Worm (Caenorhabditis elegans) whole organism, L4 larva: Measurements from ENCODE around the gene mlk-1.

Experiments
- D1046.2 ChIP-seq: fragments of 200-800 bp; sonication (Bioruptor generic); IDR thresholded peaks from 2 replicates; pipeline ENCODE4 v1.3.6; 2022; ENCODE audit warnings: missing genetic modification characterization, missing compliant biosample characterization
- R02D3.7 ChIP-seq: fragments of 150-350 bp; sonication (generic microtip); optimal IDR thresholded peaks from 3 replicates; lab custom pipeline; 2014; ENCODE audit warnings: missing biosample characterization, missing genetic modification characterization
- T20F7.1 ChIP-seq: fragments of 200-800 bp; sonication (Bioruptor generic); optimal IDR thresholded peaks from 2 replicates; lab custom pipeline; 2018; ENCODE audit warnings: mild to moderate bottlenecking, missing genetic modification characterization, missing compliant biosample characterization
- Y105C5A.15 ChIP-seq: fragments of 200-800 bp; sonication (Bioruptor generic); IDR thresholded peaks from 2 replicates; pipeline ENCODE4 v1.3.6; 2022; ENCODE audit warnings: missing genetic modification characterization, missing compliant biosample characterization
- Y5F2A.4 ChIP-seq: fragments of 200-800 bp; sonication (Bioruptor generic); optimal IDR thresholded peaks from 2 replicates; lab custom pipeline; 2018; ENCODE audit warnings: mild to moderate bottlenecking, missing genetic modification characterization, missing compliant biosample characterization
- ama-1 ChIP-seq: fragments of 150-350 bp; optimal IDR thresholded peaks from 2 replicates; lab custom pipeline; 2014; ENCODE audit warnings: inconsistent platforms, mixed read lengths
- arid-1 ChIP-seq: fragments of 200-800 bp; sonication (Bioruptor generic); conservative IDR thresholded peaks from 2 replicates; pipeline ENCODE4 v1.3.6; 2022; ENCODE audit warnings: missing genetic modification reagents, missing genetic modification characterization, missing compliant biosample characterization
- attf-4 ChIP-seq: sonication (generic microtip); optimal IDR thresholded peaks from 3 replicates; lab custom pipeline; 2017; ENCODE audit warnings: missing biosample characterization, missing genetic modification characterization
- ceh-28 ChIP-seq: fragments of 150-350 bp; optimal IDR thresholded peaks from 2 replicates; lab custom pipeline; 2014; ENCODE audit warnings: missing biosample characterization, missing genetic modification reagents, missing genetic modification characterization
- ceh-44 ChIP-seq: fragments of 200-800 bp; sonication (Bioruptor generic); IDR thresholded peaks from 2 replicates; pipeline ENCODE4 v1.3.6; 2022; ENCODE audit warnings: missing genetic modification reagents, missing genetic modification characterization, missing compliant biosample characterization
- ceh-62 ChIP-seq: sonication (generic microtip); optimal IDR thresholded peaks from 2 replicates; lab custom pipeline; 2017; ENCODE audit warnings: missing biosample characterization, missing genetic modification characterization
- ctbp-1 ChIP-seq: fragments of 200-800 bp; sonication (Bioruptor generic); IDR thresholded peaks from 2 replicates; pipeline ENCODE4 v1.3.6; 2022; ENCODE audit warnings: missing genetic modification reagents, missing genetic modification characterization, missing compliant biosample characterization
- daf-19 ChIP-seq: fragments of 200-800 bp; sonication (Bioruptor generic); conservative IDR thresholded peaks from 2 replicates; pipeline ENCODE4 v1.3.6; 2022; ENCODE audit warnings: missing genetic modification characterization, missing compliant biosample characterization
- dmd-6 ChIP-seq: fragments of 200-800 bp; sonication (Bioruptor generic); IDR thresholded peaks from 2 replicates; pipeline ENCODE4 v1.3.6; 2022; ENCODE audit warnings: missing genetic modification reagents, missing genetic modification characterization, missing compliant biosample characterization
- dpl-1 ChIP-seq: fragments of 150-350 bp; optimal IDR thresholded peaks from 2 replicates; lab custom pipeline; 2014; ENCODE audit warnings: missing biosample characterization, missing genetic modification reagents, missing genetic modification characterization
- duxl-1 ChIP-seq: sonication (generic microtip); optimal IDR thresholded peaks from 2 replicates; lab custom pipeline; 2016; ENCODE audit warnings: mild to moderate bottlenecking, missing genetic modification characterization, moderate library complexity, missing compliant biosample characterization; ENCODE audit not compliant: poor library complexity
- fkh-10 ChIP-seq: fragments of 150-350 bp; optimal IDR thresholded peaks from 2 replicates; lab custom pipeline; 2014; ENCODE audit warnings: missing biosample characterization, missing genetic modification reagents, missing genetic modification characterization
- hif-1 ChIP-seq, 2 experiments: sonication (generic microtip); optimal IDR thresholded peaks; 2 replicates each; lab custom pipeline; 2016 to 2017; ENCODE audit warnings: missing compliant biosample characterization in 2 of 2, missing genetic modification characterization in 2 of 2, missing genetic modification reagents in 2 of 2, missing genotype in 2 of 2, mild to moderate bottlenecking in 1 of 2
- hlh-11 ChIP-seq: fragments of 200-800 bp; sonication (Bioruptor generic); optimal IDR thresholded peaks from 2 replicates; lab custom pipeline; 2018; ENCODE audit warnings: mild to moderate bottlenecking, missing genetic modification characterization, missing compliant biosample characterization
- hlh-30 ChIP-seq: sonication (generic microtip); optimal IDR thresholded peaks from 2 replicates; lab custom pipeline; 2017; ENCODE audit warnings: antibody characterized with exemption, mild to moderate bottlenecking, missing genetic modification characterization, missing compliant biosample characterization; ENCODE audit not compliant: insufficient read depth
- lin-39 ChIP-seq: fragments of 150-350 bp; optimal IDR thresholded peaks from 2 replicates; lab custom pipeline; 2014; ENCODE audit warnings: missing biosample characterization, missing genetic modification reagents, missing genetic modification characterization
- madf-9 ChIP-seq: fragments of 200-800 bp; sonication (Bioruptor generic); conservative IDR thresholded peaks from 2 replicates; pipeline ENCODE4 v1.3.6; 2022; ENCODE audit warnings: missing genetic modification reagents, missing genetic modification characterization, missing compliant biosample characterization
- mdt-29 ChIP-seq: fragments of 200-800 bp; sonication (Bioruptor generic); IDR thresholded peaks from 2 replicates; pipeline ENCODE4 v1.3.6; 2022; ENCODE audit warnings: missing genetic modification reagents, missing genetic modification characterization, missing compliant biosample characterization
- mep-1 ChIP-seq: fragments of 150-350 bp; sonication (generic microtip); optimal IDR thresholded peaks from 3 replicates; lab custom pipeline; 2014; ENCODE audit warnings: missing biosample characterization, missing genetic modification characterization
- nhr-10 ChIP-seq: fragments of 150-350 bp; optimal IDR thresholded peaks from 2 replicates; lab custom pipeline; 2014; ENCODE audit warnings: missing biosample characterization, missing genetic modification characterization
- nhr-102 ChIP-seq: sonication (generic microtip); optimal IDR thresholded peaks from 2 replicates; lab custom pipeline; 2016; ENCODE audit warnings: mild to moderate bottlenecking, missing genetic modification characterization, moderate library complexity, missing compliant biosample characterization
- pha-4 ChIP-seq, 2 experiments: fragments of 150-350 bp in 1 of 2; fragments of 200-800 bp in 1 of 2; sonication (Bioruptor generic) in 1 of 2; IDR thresholded peaks in 1 of 2; optimal IDR thresholded peaks in 1 of 2; 2 replicates each; pipeline versions ENCODE4 v1.3.6 to Lab custom; 2014 to 2022; ENCODE audit warnings: missing genetic modification characterization in 2 of 2, missing genetic modification reagents in 2 of 2, missing biosample characterization in 1 of 2, missing compliant biosample characterization in 1 of 2
- php-3 ChIP-seq: fragments of 200-800 bp; sonication (Bioruptor generic); IDR thresholded peaks from 2 replicates; pipeline ENCODE4 v1.3.6; 2022; ENCODE audit warnings: missing genetic modification reagents, missing genetic modification characterization, missing compliant biosample characterization
- rbr-2 ChIP-seq: sonication (generic microtip); optimal IDR thresholded peaks from 2 replicates; lab custom pipeline; 2016; ENCODE audit warnings: missing genotype, missing genetic modification characterization, missing compliant biosample characterization
- snpc-1.2 ChIP-seq: fragments of 200-800 bp; sonication (Bioruptor generic); IDR thresholded peaks from 2 replicates; pipeline ENCODE4 v1.3.6; 2022; ENCODE audit warnings: missing genetic modification reagents, missing genetic modification characterization, missing compliant biosample characterization
- unc-39 ChIP-seq: sonication (generic microtip); optimal IDR thresholded peaks from 2 replicates; lab custom pipeline; 2017; ENCODE audit warnings: missing biosample characterization, missing genetic modification characterization
- unc-62 ChIP-seq, 3 experiments: fragments of 150-350 bp in 1 of 3; sonication (generic microtip); optimal IDR thresholded peaks in 2 of 3; peaks in 1 of 3; 1 replicate in 1 of 3; 2 replicates in 2 of 3; lab custom pipeline; 2014 to 2017; ENCODE audit warnings: missing biosample characterization in 3 of 3, missing genetic modification characterization in 3 of 3, missing genetic modification reagents in 3 of 3, missing genotype in 1 of 3
- zfp-3 ChIP-seq: fragments of 200-800 bp; sonication (Bioruptor generic); conservative IDR thresholded peaks from 2 replicates; pipeline ENCODE4 v1.3.6; 2022; ENCODE audit warnings: missing genetic modification reagents, missing genetic modification characterization, missing compliant biosample characterization
- ztf-11 ChIP-seq: fragments of 150-350 bp; optimal IDR thresholded peaks from 2 replicates; lab custom pipeline; 2014; ENCODE audit warnings: missing biosample characterization, missing genetic modification characterization

The mlk-1 gene

DNA sequence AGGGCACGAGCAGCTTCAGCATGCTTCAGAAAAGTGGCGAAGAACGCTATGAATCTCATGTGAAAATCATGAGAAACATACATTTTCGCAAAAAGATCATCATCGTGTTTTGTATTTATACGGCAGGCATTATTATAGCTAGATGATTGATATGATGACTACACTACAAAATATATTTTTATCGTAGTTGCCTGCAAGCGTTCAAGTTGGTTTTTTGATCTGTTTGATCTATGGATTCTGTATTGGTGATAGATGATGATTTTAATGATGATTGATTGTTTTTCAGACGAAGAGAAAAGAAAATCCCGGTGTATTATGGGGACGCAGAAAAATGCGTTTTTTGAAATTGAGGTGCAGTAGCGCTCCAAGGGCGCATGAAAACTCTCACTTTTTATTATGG lies 46.1 kb upstream of the mlk-1 start, which contains the start of gene ugt-63 (continued):
- no peak for TF ChIP-seq ceh-28 (tag; lab: Kevin White, UChicago)
- TF ChIP-seq, all 104 proteins: peak for 5

DNA sequence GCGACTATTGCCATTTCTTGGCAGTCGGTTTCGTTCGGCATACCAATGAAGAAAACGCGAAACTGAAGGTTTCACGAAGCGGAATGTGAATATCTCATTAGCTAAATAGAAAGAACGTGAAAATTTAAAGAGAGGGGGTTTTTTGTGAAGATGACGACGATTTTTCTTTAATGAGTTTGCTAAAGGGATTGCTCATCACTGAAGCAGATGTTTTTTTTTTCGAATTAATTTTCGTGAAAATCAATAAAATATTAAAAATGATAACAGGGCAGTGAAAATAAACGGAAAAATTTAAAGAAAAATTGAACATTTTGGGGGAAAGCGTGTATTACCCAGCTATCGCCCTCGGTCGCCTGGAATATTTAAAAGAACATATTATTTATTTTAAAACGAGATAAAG lies 43.2 kb upstream of the mlk-1 start, which contains the start of gene srab-3:
Gene srab-3, minus strand, starts transcription at position 101 of the 400 bp plus-strand sequence.
- TF ChIP-seq nhr-10 (tag; lab: Kevin White, UChicago) (no peak), daf-19 (GFP tag; lab: Robert Waterston, UW) (no peak), T20F7.1 (GFP tag; lab: Kevin White, UChicago) (no peak), mdt-29 (no peak), lin-39 (no peak), snpc-1.2 (GFP tag; lab: Robert Waterston, UW) (no peak), duxl-1 (tag; lab: Kevin White, UChicago) (no peak), R02D3.7 (no peak), ztf-11 (tag; lab: Kevin White, UChicago) (no peak), rbr-2 (tag; lab: Kevin White, UChicago) (no peak), hif-1 (tag; optimal IDR thresholded peaks at IDR 0.05; lab: Kevin White, UChicago) (no peak), arid-1 (GFP tag; lab: Robert Waterston, UW) (no peak), Y5F2A.4 (GFP tag; lab: Kevin White, UChicago) (no peak), madf-9 (no peak), mep-1 (no peak), D1046.2 (GFP tag; lab: Robert Waterston, UW) (no peak), nhr-102 (tag; lab: Kevin White, UChicago) (no peak), ceh-28 (tag; lab: Kevin White, UChicago) (no peak), hlh-11 (tag; lab: Kevin White, UChicago) (no peak), php-3 (GFP tag; lab: Robert Waterston, UW) (no peak)

ce11 chrV:5104934-5105333 lies 40.3 kb upstream of the mlk-1 start, which contains the start of gene srab-2:
srab-2 (minus strand) TSS chrV:5105034.
- TF ChIP-seq zfp-3 (GFP tag; lab: Robert Waterston, UW), result no peak
- TF ChIP-seq Y105C5A.15 (GFP tag; lab: Robert Waterston, UW), result no peak
- TF ChIP-seq dmd-6 (GFP tag; lab: Robert Waterston, UW), result no peak
- TF ChIP-seq attf-4 (tag; lab: Kevin White, UChicago), result no peak
- TF ChIP-seq mep-1, result no peak
- TF ChIP-seq dpl-1, result no peak
- no peak for TF ChIP-seq ama-1 (lab: Kevin White, UChicago)
- TF ChIP-seq snpc-1.2 (GFP tag; lab: Robert Waterston, UW), result no peak
- TF ChIP-seq ceh-62, result no peak
- no peak for TF ChIP-seq nhr-10 (tag; lab: Kevin White, UChicago)
- no peak for TF ChIP-seq ceh-44 (GFP tag; lab: Robert Waterston, UW)
- no peak for TF ChIP-seq fkh-10
- TF ChIP-seq ctbp-1 (GFP tag; lab: Robert Waterston, UW), result no peak
- no peak for TF ChIP-seq unc-39 (tag; lab: Kevin White, UChicago)
- no peak for TF ChIP-seq hlh-30

DNA sequence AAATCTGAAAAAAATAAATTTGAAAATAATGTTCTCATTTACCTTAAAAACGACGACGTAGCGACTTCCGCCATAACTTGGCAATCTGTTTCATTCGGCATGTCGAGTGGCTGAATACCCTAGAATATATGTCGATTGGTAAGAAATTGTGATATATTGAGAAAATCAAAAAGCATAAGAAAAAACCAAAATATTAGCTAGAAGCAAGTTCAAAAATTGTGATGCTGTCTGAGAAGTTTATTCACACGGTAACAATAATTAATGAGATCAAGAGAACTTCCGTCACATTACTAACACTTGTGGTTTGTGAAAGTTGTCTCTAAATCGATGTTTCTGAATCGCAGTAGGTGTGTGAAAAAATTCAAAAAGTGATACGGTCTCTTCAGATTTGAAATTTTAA lies 37.4 kb upstream of the mlk-1 start, which contains the start of gene srab-1:
Gene srab-1, minus strand, starts transcription at position 101 of the 400 bp plus-strand sequence.
- TF ChIP-seq daf-19 (GFP tag; lab: Robert Waterston, UW), result no peak

DNA sequence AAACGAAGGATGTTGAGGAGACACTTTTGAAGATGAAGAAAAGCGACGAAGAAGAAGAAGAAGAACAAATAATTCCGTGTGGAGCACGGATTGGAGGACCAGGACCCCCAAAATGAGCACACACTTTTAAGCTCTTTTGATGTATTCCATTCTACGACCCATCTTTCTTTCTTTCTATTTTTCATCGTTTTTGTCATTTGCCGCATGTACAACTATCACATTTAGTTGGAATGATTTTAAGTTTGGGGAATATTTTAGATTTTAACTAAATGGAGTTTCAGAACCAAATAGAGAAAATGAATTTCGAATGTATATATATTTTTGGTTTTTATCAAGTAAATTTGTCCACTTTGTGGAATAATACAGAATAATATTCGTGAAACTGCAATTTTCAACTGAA lies 34.3 kb upstream of the mlk-1 start, which contains the start of gene unc-46:
Gene unc-46, minus strand, starts transcription at position 101 of the 400 bp plus-strand sequence.
- TF ChIP-seq pha-4 (GFP tag; IDR thresholded peaks at IDR 0.05; lab: Robert Waterston, UW), result no peak
- TF ChIP-seq pha-4 (tag; optimal IDR thresholded peaks at IDR 0.05; lab: Kevin White, UChicago), result no peak
- TF ChIP-seq unc-62 (GFP tag; optimal IDR thresholded peaks at IDR 0.05 in 1 of 2; lab: Kevin White, UChicago), result peak in 1 of 2 experiments; percentile 61
- TF ChIP-seq unc-62 (tag; optimal IDR thresholded peaks at IDR 0.05; lab: Kevin White, UChicago), result no peak
- TF ChIP-seq, all 104 proteins: peak for 1
